Fruit fly (Drosophila melanogaster): ENCODE results near the gene Ldh.
A peak's percentile ranks its signal among the peaks of the same experiment; 100 is the strongest.

dm6 chr3L:6249178-6250078 lies 13.1 kb downstream of the Ldh start:
- TF ChIP-seq CG15710 (tag; optimal IDR thresholded peaks at IDR 0.05) = no peak
- TF ChIP-seq CG34367 (tag; optimal IDR thresholded peaks at IDR 0.05) = no peak
- TF ChIP-seq CG10348 (GFP tag; IDR thresholded peaks at IDR 0.05) = no peak
- peak; percentile 4 for TF ChIP-seq Pif1A (GFP tag; optimal IDR thresholded peaks at IDR 0.05)
- peak; percentile 68 for TF ChIP-seq Ets98B (GFP tag; IDR thresholded peaks at IDR 0.05)
- TF ChIP-seq CG9948 (tag; optimal IDR thresholded peaks at IDR 0.05) = peak; percentile 2
- peak; percentile 37 for TF ChIP-seq CG13204 (GFP tag; optimal IDR thresholded peaks at IDR 0.05)
- no peak for TF ChIP-seq EcR (GFP tag; optimal IDR thresholded peaks at IDR 0.05)
- TF ChIP-seq Pif1B (GFP tag; optimal IDR thresholded peaks at IDR 0.05) = no peak
- peak; percentile 63; the same call in 2 of the 3 replicates for TF ChIP-seq fd96Ca (GFP tag; IDR thresholded peaks at IDR 0.05)
- peak; percentile 71 for TF ChIP-seq CG12605 (GFP tag; IDR thresholded peaks at IDR 0.05)
- no peak for TF ChIP-seq gl (tag; optimal IDR thresholded peaks at IDR 0.05)
- no peak for TF ChIP-seq D1 (tag; optimal IDR thresholded peaks at IDR 0.05)
- TF ChIP-seq Snoo (tag; optimal IDR thresholded peaks at IDR 0.05) = no peak
